Worm (Caenorhabditis elegans): ENCODE results near the gene C18B2.2.

DNA sequence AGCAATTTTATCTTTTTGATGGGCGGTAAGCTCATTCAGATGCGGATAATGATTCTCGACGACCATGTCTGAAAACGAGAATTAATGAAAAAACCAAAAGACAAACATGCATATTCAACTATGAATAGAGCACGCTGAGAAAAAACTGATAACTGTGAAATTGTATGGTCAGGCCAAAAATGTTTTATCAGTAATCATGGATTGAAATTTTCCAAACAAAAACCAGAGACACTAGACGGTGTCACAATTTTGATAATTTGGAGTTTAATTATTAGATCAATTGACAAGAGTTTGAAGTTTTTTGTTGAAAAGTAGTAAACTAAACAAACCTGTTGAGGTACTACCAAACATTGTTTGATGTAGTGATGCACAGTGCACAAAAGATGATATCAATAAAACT is 22.9 kb upstream of the C18B2.2 start, which contains the start of gene cgr-1:
- TF ChIP-seq F10E7.11 (tag; optimal IDR thresholded peaks at IDR 0.05) (no peak), unc-62 (GFP tag; optimal IDR thresholded peaks at IDR 0.05) (no peak), F49E8.2 (tag; optimal IDR thresholded peaks at IDR 0.05; ENCODE audit: insufficient read depth) (no peak), ama-1 (optimal IDR thresholded peaks at IDR 0.05) (no peak), ama-1 (GFP tag; optimal IDR thresholded peaks at IDR 0.05) (no peak), snpc-1.3 (tag; optimal IDR thresholded peaks at IDR 0.05; ENCODE audit: insufficient read depth) (no peak), egl-18 (GFP tag; IDR thresholded peaks at IDR 0.05) (no peak)

Measured in whole organism, young adult.